Worm (Caenorhabditis elegans) whole organism, mixed stage, embryonic: ENCODE data around the gene Y54G11A.3.

Experiments
- M03D4.4 ChIP-seq: sonication (generic microtip); optimal IDR thresholded peaks from 2 replicates; lab custom pipeline; 2017; ENCODE audit warnings: mild to moderate bottlenecking, missing genetic modification characterization, missing compliant biosample characterization
- bed-3 ChIP-seq: fragments of 200-800 bp; sonication (Bioruptor generic); optimal IDR thresholded peaks from 3 replicates; lab custom pipeline; 2018; ENCODE audit warnings: mild to moderate bottlenecking, missing genetic modification characterization, moderate library complexity, missing compliant biosample characterization
- mab-5 ChIP-seq: fragments of 150-350 bp; optimal IDR thresholded peaks from 2 replicates; lab custom pipeline; 2014; ENCODE audit warnings: missing biosample characterization, missing genetic modification characterization
- nhr-12 ChIP-seq: fragments of 150-350 bp; optimal IDR thresholded peaks from 2 replicates; lab custom pipeline; 2014; ENCODE audit warnings: missing biosample characterization, missing genetic modification characterization
- nhr-237 ChIP-seq: fragments of 150-350 bp; optimal IDR thresholded peaks from 2 replicates; lab custom pipeline; 2014; ENCODE audit warnings: missing biosample characterization, missing genetic modification characterization
- nhr-28 ChIP-seq: fragments of 150-350 bp; optimal IDR thresholded peaks from 2 replicates; lab custom pipeline; 2014; ENCODE audit warnings: missing biosample characterization, missing genetic modification characterization
- snpc-4 ChIP-seq: fragments of 150-350 bp; optimal IDR thresholded peaks from 2 replicates; lab custom pipeline; 2014; ENCODE audit warnings: missing biosample characterization, missing genetic modification characterization
- unc-39 ChIP-seq: fragments of 150-350 bp; optimal IDR thresholded peaks from 2 replicates; lab custom pipeline; 2014; ENCODE audit warnings: missing biosample characterization, missing genetic modification characterization
- unc-62 ChIP-seq: fragments of 150-350 bp; optimal IDR thresholded peaks from 2 replicates; lab custom pipeline; 2014; ENCODE audit warnings: missing biosample characterization, missing genetic modification reagents, missing genetic modification characterization
- ztf-11 ChIP-seq: fragments of 150-350 bp; optimal IDR thresholded peaks from 2 replicates; lab custom pipeline; 2014; ENCODE audit warnings: missing biosample characterization, missing genetic modification characterization

DNA sequence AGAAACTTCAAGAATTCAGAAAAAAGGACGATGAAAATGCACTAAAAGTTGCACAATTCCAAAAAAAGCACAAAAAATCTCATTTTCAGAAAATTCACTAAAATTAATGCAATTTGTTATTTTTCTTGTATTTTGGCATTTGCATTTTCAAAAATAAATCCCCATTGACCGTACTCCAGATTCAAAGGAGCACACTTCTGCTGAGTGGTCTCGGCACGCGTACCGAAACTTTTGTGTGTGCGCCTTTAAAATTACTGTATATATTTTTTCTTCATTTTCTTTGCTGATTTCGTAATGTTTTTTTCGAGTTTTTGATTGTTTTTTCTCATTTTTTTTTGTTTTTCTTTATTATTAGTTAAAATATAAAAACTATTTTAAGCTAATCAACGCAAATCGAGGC lies 35.8 kb downstream of the Y54G11A.3 start:
- no peak for TF ChIP-seq snpc-4 (tag; lab: Kevin White, UChicago)
- TF ChIP-seq nhr-12 (tag; lab: Kevin White, UChicago) = no peak
- TF ChIP-seq ztf-11 = no peak
- no peak for TF ChIP-seq bed-3 (GFP tag; lab: Kevin White, UChicago)
- TF ChIP-seq nhr-237 = no peak
- no peak for TF ChIP-seq mab-5 (tag; lab: Kevin White, UChicago)
- no peak for TF ChIP-seq unc-39 (tag; lab: Kevin White, UChicago)
- no peak for TF ChIP-seq M03D4.4 (tag; lab: Kevin White, UChicago)
- no peak for TF ChIP-seq nhr-28
- TF ChIP-seq unc-62 (GFP tag; lab: Kevin White, UChicago) = no peak
